Worm (Caenorhabditis elegans) whole organism, mixed stage, embryonic: Measurements from ENCODE around the gene lurp-2.

Experiments used
- M03D4.4 ChIP-seq: sonication (generic microtip); optimal IDR thresholded peaks from 2 replicates; lab custom pipeline; 2017; ENCODE audit warnings: mild to moderate bottlenecking, missing genetic modification characterization, missing compliant biosample characterization
- bed-3 ChIP-seq: fragments of 200-800 bp; sonication (Bioruptor generic); optimal IDR thresholded peaks from 3 replicates; lab custom pipeline; 2018; ENCODE audit warnings: mild to moderate bottlenecking, missing genetic modification characterization, moderate library complexity, missing compliant biosample characterization
- blmp-1 ChIP-seq: fragments of 150-350 bp; optimal IDR thresholded peaks from 2 replicates; lab custom pipeline; 2014; ENCODE audit warnings: missing biosample characterization, missing genetic modification characterization
- ceh-43 ChIP-seq: fragments of 200-800 bp; sonication (Bioruptor generic); optimal IDR thresholded peaks from 2 replicates; lab custom pipeline; 2018; ENCODE audit warnings: mild to moderate bottlenecking, missing genetic modification characterization, moderate library complexity, missing compliant biosample characterization
- ceh-83 ChIP-seq: fragments of 200-800 bp; sonication (Bioruptor generic); optimal IDR thresholded peaks from 2 replicates; lab custom pipeline; 2018; ENCODE audit warnings: mild to moderate bottlenecking, missing genetic modification characterization, missing compliant biosample characterization
- ces-1 ChIP-seq: fragments of 150-350 bp; optimal IDR thresholded peaks from 2 replicates; lab custom pipeline; 2014; ENCODE audit warnings: missing biosample characterization, missing genetic modification reagents, missing genetic modification characterization
- cnd-1 ChIP-seq: fragments of 200-800 bp; sonication (Bioruptor generic); optimal IDR thresholded peaks from 2 replicates; lab custom pipeline; 2018; ENCODE audit warnings: mild to moderate bottlenecking, missing genetic modification characterization, missing compliant biosample characterization
- drap-1 ChIP-seq: fragments of 200-800 bp; sonication (Bioruptor generic); optimal IDR thresholded peaks from 3 replicates; lab custom pipeline; 2018; ENCODE audit warnings: mild to moderate bottlenecking, missing genetic modification characterization, missing compliant biosample characterization
- elt-1 ChIP-seq: sonication (generic microtip); optimal IDR thresholded peaks from 2 replicates; lab custom pipeline; 2017; ENCODE audit warnings: missing genetic modification characterization, mild to moderate bottlenecking, missing compliant biosample characterization, antibody characterized with exemption, moderate library complexity, borderline replicate concordance; ENCODE audit not compliant: insufficient read depth
- elt-3 ChIP-seq: fragments of 150-350 bp; optimal IDR thresholded peaks from 2 replicates; lab custom pipeline; 2014; ENCODE audit warnings: missing biosample characterization, missing genetic modification characterization
- flh-1 ChIP-seq: fragments of 200-800 bp; sonication (Bioruptor generic); optimal IDR thresholded peaks from 2 replicates; lab custom pipeline; 2018; ENCODE audit warnings: mild to moderate bottlenecking, missing genetic modification characterization, moderate library complexity, missing compliant biosample characterization
- ham-2 ChIP-seq: fragments of 200-800 bp; sonication (Bioruptor generic); optimal IDR thresholded peaks from 2 replicates; lab custom pipeline; 2018; ENCODE audit warnings: mild to moderate bottlenecking, missing genetic modification characterization, missing compliant biosample characterization
- hlh-1 ChIP-seq: fragments of 150-350 bp; optimal IDR thresholded peaks from 2 replicates; lab custom pipeline; 2014; ENCODE audit warnings: missing biosample characterization, missing genetic modification reagents, missing genetic modification characterization
- lin-13 ChIP-seq: fragments of 150-350 bp; optimal IDR thresholded peaks from 2 replicates; lab custom pipeline; 2014; ENCODE audit warnings: missing biosample characterization, missing genetic modification characterization
- lin-32 ChIP-seq: fragments of 200-800 bp; sonication (Bioruptor generic); optimal IDR thresholded peaks from 2 replicates; lab custom pipeline; 2018; ENCODE audit warnings: mild to moderate bottlenecking, missing genetic modification characterization, missing compliant biosample characterization
- lsy-2 ChIP-seq: fragments of 150-350 bp; optimal IDR thresholded peaks from 2 replicates; lab custom pipeline; 2014; ENCODE audit warnings: missing biosample characterization, missing genetic modification characterization
- mep-1 ChIP-seq: fragments of 150-350 bp; optimal IDR thresholded peaks from 2 replicates; lab custom pipeline; 2017; ENCODE audit warnings: missing biosample characterization, missing genetic modification reagents, missing genetic modification characterization, inconsistent platforms
- mls-2 ChIP-seq: sonication (generic microtip); optimal IDR thresholded peaks from 2 replicates; lab custom pipeline; 2016; ENCODE audit warnings: mild to moderate bottlenecking, missing genetic modification characterization, moderate library complexity, missing compliant biosample characterization
- nhr-12 ChIP-seq: fragments of 150-350 bp; optimal IDR thresholded peaks from 2 replicates; lab custom pipeline; 2014; ENCODE audit warnings: missing biosample characterization, missing genetic modification characterization
- nhr-2 ChIP-seq: fragments of 150-350 bp; optimal IDR thresholded peaks from 2 replicates; lab custom pipeline; 2014; ENCODE audit warnings: missing biosample characterization, missing genetic modification characterization
- nhr-237 ChIP-seq: fragments of 150-350 bp; optimal IDR thresholded peaks from 2 replicates; lab custom pipeline; 2014; ENCODE audit warnings: missing biosample characterization, missing genetic modification characterization
- nhr-28 ChIP-seq: fragments of 150-350 bp; optimal IDR thresholded peaks from 2 replicates; lab custom pipeline; 2014; ENCODE audit warnings: missing biosample characterization, missing genetic modification characterization
- nhr-76 ChIP-seq: sonication (generic microtip); optimal IDR thresholded peaks from 2 replicates; lab custom pipeline; 2017; ENCODE audit warnings: missing biosample characterization, missing genetic modification characterization
- pha-4 ChIP-seq: fragments of 150-350 bp; optimal IDR thresholded peaks from 2 replicates; lab custom pipeline; 2018; ENCODE audit warnings: missing biosample characterization, missing genetic modification reagents, missing genetic modification characterization
- sem-2 ChIP-seq: fragments of 200-800 bp; sonication (Bioruptor generic); optimal IDR thresholded peaks from 2 replicates; lab custom pipeline; 2018; ENCODE audit warnings: mild to moderate bottlenecking, missing genetic modification characterization, missing compliant biosample characterization
- snpc-4 ChIP-seq: fragments of 150-350 bp; optimal IDR thresholded peaks from 2 replicates; lab custom pipeline; 2014; ENCODE audit warnings: missing biosample characterization, missing genetic modification characterization
- sptf-1 ChIP-seq: sonication (generic microtip); optimal IDR thresholded peaks from 2 replicates; lab custom pipeline; 2017; ENCODE audit warnings: mild to moderate bottlenecking, missing genetic modification characterization, moderate library complexity, missing compliant biosample characterization
- tbx-8 ChIP-seq: fragments of 200-800 bp; sonication (Bioruptor generic); optimal IDR thresholded peaks from 2 replicates; lab custom pipeline; 2018; ENCODE audit warnings: mild to moderate bottlenecking, missing genetic modification characterization, moderate library complexity, missing compliant biosample characterization
- unc-120 ChIP-seq: sonication (generic microtip); optimal IDR thresholded peaks from 2 replicates; lab custom pipeline; 2017; ENCODE audit warnings: missing genetic modification characterization, missing compliant biosample characterization; ENCODE audit not compliant: poor library complexity, severe bottlenecking
- unc-39 ChIP-seq: fragments of 150-350 bp; optimal IDR thresholded peaks from 2 replicates; lab custom pipeline; 2014; ENCODE audit warnings: missing biosample characterization, missing genetic modification characterization
- unc-62 ChIP-seq: fragments of 150-350 bp; optimal IDR thresholded peaks from 2 replicates; lab custom pipeline; 2014; ENCODE audit warnings: missing biosample characterization, missing genetic modification reagents, missing genetic modification characterization
- zip-8 ChIP-seq: fragments of 150-350 bp; optimal IDR thresholded peaks from 2 replicates; lab custom pipeline; 2014; ENCODE audit warnings: missing biosample characterization, missing genetic modification characterization

Gene lurp-2

ce11 chrV:13472062-13472461, 18.6 kb downstream of the lurp-2 start:
- TF ChIP-seq nhr-76, result no peak
- TF ChIP-seq ceh-43, result no peak
- no peak for TF ChIP-seq drap-1
- TF ChIP-seq elt-1 (tag; lab: Kevin White, UChicago), result no peak
- TF ChIP-seq blmp-1 (tag; lab: Kevin White, UChicago), result no peak
- TF ChIP-seq pha-4 (tag; lab: Kevin White, UChicago), result no peak
- TF ChIP-seq M03D4.4, result no peak
- TF ChIP-seq bed-3 (GFP tag; lab: Kevin White, UChicago), result no peak
- no peak for TF ChIP-seq lin-32

ce11 chrV:13473467-13473866, 20.0 kb downstream of the lurp-2 start, which contains the start of gene T10G3.1:
TSS of gene T10G3.1 (minus strand) at chrV:13473679.
- peak; percentile 97 for TF ChIP-seq hlh-1 (tag; lab: Kevin White, UChicago)
- TF ChIP-seq unc-62 (GFP tag; lab: Kevin White, UChicago), result peak; percentile 79
- TF ChIP-seq nhr-237 (tag; lab: Kevin White, UChicago), result no peak

ce11 chrV:13476350-13476749, 22.9 kb downstream of the lurp-2 start, which contains the start of gene T10G3.8:
TSS of gene T10G3.8 (minus strand) at chrV:13476450.
- TF ChIP-seq elt-3 (tag; lab: Kevin White, UChicago) (no peak), nhr-76 (no peak), sptf-1 (tag; lab: Kevin White, UChicago) (no peak), nhr-28 (tag; lab: Kevin White, UChicago) (no peak), ceh-83 (GFP tag; lab: Kevin White, UChicago) (no peak), nhr-12 (no peak), blmp-1 (tag; lab: Kevin White, UChicago) (no peak), lin-13 (tag; lab: Kevin White, UChicago) (no peak), ces-1 (GFP tag; lab: Kevin White, UChicago) (no peak), lin-32 (no peak), snpc-4 (tag; lab: Kevin White, UChicago) (no peak)

ce11 chrV:13479766-13480165, 26.3 kb downstream of the lurp-2 start, which contains the start of gene T10G3.2:
TSS of gene T10G3.2 (minus strand) at chrV:13479866.
- TF ChIP-seq nhr-2 (tag; lab: Kevin White, UChicago) (no peak), hlh-1 (tag; lab: Kevin White, UChicago) (no peak), snpc-4 (tag; lab: Kevin White, UChicago) (no peak), elt-1 (tag; lab: Kevin White, UChicago) (no peak), tbx-8 (GFP tag; lab: Kevin White, UChicago) (no peak), cnd-1 (no peak), zip-8 (no peak), elt-3 (tag; lab: Kevin White, UChicago) (no peak), ham-2 (GFP tag; lab: Kevin White, UChicago) (no peak), sem-2 (GFP tag; lab: Kevin White, UChicago) (no peak)

ce11 chrV:13484339-13484738, 30.9 kb downstream of the lurp-2 start, which contains the start of gene T10G3.4:
TSS of gene T10G3.4 (minus strand) at chrV:13484439.
- TF ChIP-seq nhr-2 (tag; lab: Kevin White, UChicago), result no peak
- no peak for TF ChIP-seq bed-3 (GFP tag; lab: Kevin White, UChicago)
- TF ChIP-seq drap-1, result no peak
- no peak for TF ChIP-seq pha-4 (tag; lab: Kevin White, UChicago)
- TF ChIP-seq nhr-76, result no peak

- TF ChIP-seq mep-1 (no peak), mls-2 (no peak), zip-8 (no peak), cnd-1 (no peak), sptf-1 (tag; lab: Kevin White, UChicago) (no peak), flh-1 (GFP tag; lab: Kevin White, UChicago) (no peak), lsy-2 (tag; lab: Kevin White, UChicago) (no peak), ces-1 (GFP tag; lab: Kevin White, UChicago) (no peak), unc-120 (tag; lab: Kevin White, UChicago) (no peak), unc-39 (tag; lab: Kevin White, UChicago) (no peak), elt-3 (tag; lab: Kevin White, UChicago) (no peak), pha-4 (tag; lab: Kevin White, UChicago) (no peak)
Observed at ce11 chrV:13485732-13486131, 32.3 kb downstream of the lurp-2 start.
